Fruit fly (Drosophila melanogaster): ENCODE data around the gene Rpn12R.

DNA sequence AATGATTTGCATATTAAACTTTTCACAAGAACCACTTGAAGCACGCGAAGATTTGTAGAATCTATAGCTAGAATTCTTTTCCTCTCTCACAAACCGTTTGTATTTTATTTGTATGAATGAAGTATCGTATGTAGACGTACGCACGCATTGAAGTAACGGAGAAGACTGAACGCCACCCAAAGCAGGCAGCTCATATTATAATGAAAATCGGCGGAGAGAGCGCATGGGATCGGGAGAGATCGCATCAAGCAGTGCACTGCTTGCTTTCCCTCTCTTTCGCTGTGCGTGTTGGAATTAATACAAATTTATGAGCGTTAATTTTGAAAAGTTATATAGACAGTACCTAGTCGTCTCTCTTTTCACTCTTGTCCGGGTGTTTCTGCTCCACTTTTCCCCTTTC, 36.9 kb upstream of the Rpn12R start:
- peak; percentile 7 to 11 for TF ChIP-seq CTCF (optimal IDR thresholded peaks at IDR 0.05)
- no peak for TF ChIP-seq CG8478 (optimal IDR thresholded peaks at IDR 0.05)
